Worm (Caenorhabditis elegans) whole organism, late embryonic: ENCODE measurements around the gene arrd-28.

Experiments
- ceh-19 ChIP-seq: fragments of 200-800 bp; sonication (Bioruptor generic); optimal IDR thresholded peaks from 2 replicates; lab custom pipeline; 2018; ENCODE audit warnings: mild to moderate bottlenecking, missing genetic modification characterization, missing compliant biosample characterization
- hlh-30 ChIP-seq: sonication (generic microtip); optimal IDR thresholded peaks from 2 replicates; lab custom pipeline; 2017; ENCODE audit warnings: antibody characterized with exemption, missing genetic modification characterization, missing compliant biosample characterization; ENCODE audit not compliant: insufficient read depth
- lin-11 ChIP-seq: fragments of 200-800 bp; sonication (Bioruptor generic); optimal IDR thresholded peaks from 2 replicates; lab custom pipeline; 2018; ENCODE audit warnings: mild to moderate bottlenecking, missing genetic modification characterization, missing compliant biosample characterization
- pqm-1 ChIP-seq: sonication (generic microtip); optimal IDR thresholded peaks from 2 replicates; lab custom pipeline; 2016; ENCODE audit warnings: missing genetic modification characterization, missing compliant biosample characterization

DNA sequence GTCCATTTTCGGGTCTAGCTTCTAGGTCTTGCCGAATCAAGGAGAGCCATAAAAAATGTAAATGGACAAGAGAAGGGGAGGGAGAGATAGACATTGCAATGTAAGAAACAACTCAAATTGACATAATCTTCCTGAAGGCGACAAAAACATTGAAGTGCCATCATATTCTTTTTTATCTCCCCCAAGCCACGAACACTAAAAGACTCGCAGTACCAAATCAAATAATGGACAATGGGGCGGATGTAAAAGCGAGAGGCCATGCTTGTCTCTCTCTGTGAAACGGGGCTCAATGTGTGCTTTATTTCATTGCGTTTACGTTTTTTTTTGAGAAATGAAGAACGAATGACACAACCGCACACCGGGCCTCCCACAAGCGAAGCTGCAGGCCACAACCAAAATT, 42.0 kb downstream of the arrd-28 start:
- TF ChIP-seq hlh-30 (tag; lab: Kevin White, UChicago) (no peak), pqm-1 (tag; lab: Kevin White, UChicago) (no peak), lin-11 (tag; lab: Kevin White, UChicago) (no peak), ceh-19 (GFP tag; lab: Kevin White, UChicago) (no peak)
